Worm (Caenorhabditis elegans) whole organism, late embryonic: Measurements from ENCODE around the gene nhr-90.

ENCODE experiments used
- ceh-9 ChIP-seq: sonication (generic microtip); optimal IDR thresholded peaks from 2 replicates; lab custom pipeline; 2016; ENCODE audit warnings: mild to moderate bottlenecking, missing genetic modification characterization, inconsistent platforms, missing compliant biosample characterization
- fkh-10 ChIP-seq: fragments of 150-350 bp; optimal IDR thresholded peaks from 2 replicates; lab custom pipeline; 2014; ENCODE audit warnings: missing biosample characterization, missing genetic modification reagents, missing genetic modification characterization
- sox-4 ChIP-seq: sonication (generic microtip); optimal IDR thresholded peaks from 2 replicates; lab custom pipeline; 2017; ENCODE audit warnings: mild to moderate bottlenecking, missing genetic modification characterization, inconsistent platforms, missing compliant biosample characterization

DNA sequence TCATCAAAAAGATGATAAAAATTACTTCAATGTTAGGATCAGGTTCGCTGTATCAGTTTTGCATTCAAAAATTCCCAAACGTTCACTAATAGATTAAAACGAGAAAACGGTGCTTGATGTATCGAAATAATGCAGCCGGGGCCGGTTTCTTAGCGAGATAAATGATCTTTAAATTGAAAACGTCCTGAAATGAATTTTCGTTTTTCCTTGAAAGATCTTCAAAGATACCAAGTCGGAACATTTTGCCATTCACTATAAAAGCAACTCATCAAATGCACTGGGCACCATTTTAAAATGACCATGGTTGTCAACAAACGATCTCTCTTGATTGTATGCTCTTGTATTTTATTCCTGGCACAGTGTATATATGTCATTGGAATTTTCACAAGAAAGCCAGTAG is 34.2 kb upstream of the nhr-90 start, which contains the start of gene K06H6.5:
- no peak for TF ChIP-seq ceh-9 (tag; lab: Kevin White, UChicago)
- TF ChIP-seq fkh-10 (GFP tag; lab: Kevin White, UChicago) = no peak
- TF ChIP-seq sox-4 (tag; lab: Kevin White, UChicago) = no peak
